Worm (Caenorhabditis elegans): ENCODE data around the gene F32D1.7.

ce11 chrV:4382298-4382697 lies 6.3 kb upstream of the F32D1.7 start, which contains the start of gene F13A2.1:
- TF ChIP-seq nhr-80 (tag; optimal IDR thresholded peaks at IDR 0.05) (no peak), lin-40 (tag; optimal IDR thresholded peaks at IDR 0.05) (no peak), unc-62 (GFP tag; optimal IDR thresholded peaks at IDR 0.05) (no peak), madf-6 (GFP tag; IDR thresholded peaks at IDR 0.05) (no peak), lin-26 (GFP tag; IDR thresholded peaks at IDR 0.05) (no peak), ztf-25 (GFP tag; IDR thresholded peaks at IDR 0.05) (no peak), sea-2 (GFP tag; IDR thresholded peaks at IDR 0.05) (no peak), T26A5.8 (tag; optimal IDR thresholded peaks at IDR 0.05) (no peak), Y95B8A.8 (GFP tag; IDR thresholded peaks at IDR 0.05) (no peak), snpc-3.4 (tag; optimal IDR thresholded peaks at IDR 0.05) (no peak)
